Fruit fly (Drosophila melanogaster) whole organism, prepupa: ENCODE results near the gene Vps52.

Experiments used
- Blimp-1 ChIP-seq: fragments of 200-800 bp; sonication (Bioruptor generic); optimal IDR thresholded peaks from 3 replicates; lab custom pipeline; 2017; ENCODE audit warnings: missing biosample characterization, missing genetic modification characterization, mild to moderate bottlenecking, moderate library complexity, missing genetic modification reagents
- CG10669 ChIP-seq: fragments of 200-800 bp; sonication (Bioruptor generic); optimal IDR thresholded peaks from 3 replicates; lab custom pipeline; 2018; ENCODE audit warnings: missing biosample characterization, mild to moderate bottlenecking, missing genetic modification characterization, moderate library complexity
- CG31627 ChIP-seq: fragments of 200-800 bp; sonication (Bioruptor generic); optimal IDR thresholded peaks from 3 replicates; lab custom pipeline; 2016; ENCODE audit warnings: missing biosample characterization, missing genetic modification characterization
- CG3919 ChIP-seq: fragments of 200-800 bp; sonication (Bioruptor generic); optimal IDR thresholded peaks from 3 replicates; lab custom pipeline; 2016; ENCODE audit warnings: missing biosample characterization, missing genetic modification characterization
- CG6808 ChIP-seq: fragments of 200-800 bp; sonication (Bioruptor generic); optimal IDR thresholded peaks from 3 replicates; lab custom pipeline; 2017; ENCODE audit warnings: missing biosample characterization, missing genetic modification characterization, mild to moderate bottlenecking, moderate library complexity, missing genetic modification reagents
- CG6854 ChIP-seq: fragments of 200-800 bp; sonication (Bioruptor generic); optimal IDR thresholded peaks from 2 replicates; lab custom pipeline; 2017; ENCODE audit warnings: missing biosample characterization, mild to moderate bottlenecking, missing genetic modification characterization
- Eip75B ChIP-seq: fragments of 200-800 bp; sonication (Bioruptor generic); optimal IDR thresholded peaks from 3 replicates; lab custom pipeline; 2016; ENCODE audit warnings: missing biosample characterization, missing genetic modification characterization
- Eip78C ChIP-seq: fragments of 200-800 bp; sonication (Bioruptor generic); peaks from one replicate; lab custom pipeline; 2016; ENCODE audit warnings: missing biosample characterization, missing genetic modification characterization
- OdsH ChIP-seq: fragments of 200-800 bp; sonication (Bioruptor generic); optimal IDR thresholded peaks from 3 replicates; lab custom pipeline; 2016; ENCODE audit warnings: missing biosample characterization, missing genetic modification characterization
- esn ChIP-seq: fragments of 200-800 bp; sonication (Bioruptor generic); optimal IDR thresholded peaks from 2 replicates; lab custom pipeline; 2016; ENCODE audit warnings: missing biosample characterization, mild to moderate bottlenecking, missing genetic modification characterization, moderate library complexity
- lz ChIP-seq: fragments of 200-800 bp; sonication (Bioruptor generic); optimal IDR thresholded peaks from 3 replicates; lab custom pipeline; 2016; ENCODE audit warnings: missing biosample characterization, missing genetic modification characterization
- net ChIP-seq: fragments of 200-800 bp; sonication (Bioruptor generic); optimal IDR thresholded peaks from 3 replicates; lab custom pipeline; 2016; ENCODE audit warnings: missing biosample characterization, missing genetic modification characterization
- spab ChIP-seq: fragments of 200-800 bp; sonication (Bioruptor generic); optimal IDR thresholded peaks from 2 replicates; lab custom pipeline; 2017; ENCODE audit warnings: missing biosample characterization, mild to moderate bottlenecking, missing genetic modification characterization, missing genetic modification reagents
- topi ChIP-seq: fragments of 200-800 bp; sonication (Bioruptor generic); optimal IDR thresholded peaks from 3 replicates; lab custom pipeline; 2016; ENCODE audit warnings: missing biosample characterization, missing genetic modification characterization

DNA sequence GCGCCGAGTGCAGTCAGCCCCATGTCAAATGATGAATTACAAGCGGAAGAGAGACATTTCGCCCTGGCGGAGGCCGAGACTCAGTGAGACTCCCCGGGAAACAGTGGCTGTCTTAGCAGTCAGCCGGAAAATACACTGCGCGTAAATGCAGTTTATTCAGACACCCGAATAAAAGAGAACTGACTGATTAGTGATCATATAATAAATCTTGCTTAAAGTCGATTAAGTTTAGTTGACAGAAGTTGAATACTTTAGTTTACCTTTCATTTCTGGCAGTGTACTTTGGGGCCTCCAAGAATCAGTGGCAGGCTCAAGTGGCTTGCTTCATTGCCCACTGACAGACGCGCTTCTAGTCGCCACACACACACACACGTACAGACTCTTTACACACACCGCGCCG lies 32.5 kb downstream of the Vps52 start:
- TF ChIP-seq spab (GFP tag; lab: Kevin White, UChicago) (peak; percentile 76), Eip75B (peak; percentile 76), CG6808 (GFP tag; lab: Kevin White, UChicago) (peak; percentile 77), topi (peak; percentile 51), OdsH (GFP tag; lab: Kevin White, UChicago) (peak; percentile 67), CG6854 (GFP tag; lab: Kevin White, UChicago) (no peak), net (GFP tag; lab: Kevin White, UChicago) (peak; percentile 56), Eip78C (peak; percentile 91), CG31627 (GFP tag; lab: Kevin White, UChicago) (peak; percentile 37), Blimp-1 (GFP tag; lab: Kevin White, UChicago) (no peak), lz (GFP tag; lab: Kevin White, UChicago) (peak; percentile 23), esn (GFP tag; lab: Kevin White, UChicago) (peak; percentile 63), CG10669 (peak; percentile 81), CG3919 (GFP tag; lab: Kevin White, UChicago) (peak; percentile 80)
